Fruit fly (Drosophila melanogaster) whole organism, prepupa: Measurements from ENCODE around the gene Sr-CI.

Source experiments
- Blimp-1 ChIP-seq: fragments of 200-800 bp; sonication (Bioruptor generic); optimal IDR thresholded peaks from 3 replicates; lab custom pipeline; 2017; ENCODE audit warnings: missing biosample characterization, missing genetic modification characterization, mild to moderate bottlenecking, moderate library complexity, missing genetic modification reagents
- CG16779 ChIP-seq: fragments of 200-800 bp; sonication (Bioruptor generic); optimal IDR thresholded peaks from 3 replicates; lab custom pipeline; 2017; ENCODE audit warnings: missing biosample characterization, mild to moderate bottlenecking, missing genetic modification characterization
- CG6854 ChIP-seq: fragments of 200-800 bp; sonication (Bioruptor generic); optimal IDR thresholded peaks from 2 replicates; lab custom pipeline; 2017; ENCODE audit warnings: missing biosample characterization, mild to moderate bottlenecking, missing genetic modification characterization
- Eip78C ChIP-seq: fragments of 200-800 bp; sonication (Bioruptor generic); peaks from one replicate; lab custom pipeline; 2016; ENCODE audit warnings: missing biosample characterization, missing genetic modification characterization
- Gug ChIP-seq: fragments of 200-800 bp; sonication (Bioruptor generic); IDR thresholded peaks from 2 replicates; pipeline ENCODE4 v1.3.6; 2022; ENCODE audit warnings: missing biosample characterization, missing genetic modification characterization
- Smox ChIP-seq: fragments of 200-800 bp; sonication (Bioruptor generic); optimal IDR thresholded peaks from 3 replicates; lab custom pipeline; 2016; ENCODE audit warnings: missing biosample characterization, missing genetic modification characterization
- Sox14 ChIP-seq: fragments of 200-800 bp; sonication (Bioruptor generic); optimal IDR thresholded peaks from 3 replicates; lab custom pipeline; 2016; ENCODE audit warnings: missing biosample characterization, missing genetic modification characterization
- Sox15 ChIP-seq: fragments of 200-800 bp; sonication (Bioruptor generic); optimal IDR thresholded peaks from 3 replicates; lab custom pipeline; 2016; ENCODE audit warnings: missing biosample characterization, missing genetic modification characterization
- acj6 ChIP-seq: fragments of 200-800 bp; sonication (Bioruptor generic); optimal IDR thresholded peaks from 3 replicates; lab custom pipeline; 2016; ENCODE audit warnings: missing biosample characterization, missing genetic modification characterization
- dsx ChIP-seq: fragments of 200-800 bp; optimal IDR thresholded peaks from 3 replicates; lab custom pipeline; 2019; ENCODE audit warnings: missing biosample characterization, mild to moderate bottlenecking, missing genetic modification characterization, moderate library complexity; ENCODE audit not compliant: poor library complexity, severe bottlenecking
- fd85E ChIP-seq: fragments of 200-800 bp; sonication (Bioruptor generic); optimal IDR thresholded peaks from 3 replicates; lab custom pipeline; 2016; ENCODE audit warnings: missing biosample characterization, missing genetic modification characterization
- spab ChIP-seq: fragments of 200-800 bp; sonication (Bioruptor generic); optimal IDR thresholded peaks from 2 replicates; lab custom pipeline; 2017; ENCODE audit warnings: missing biosample characterization, mild to moderate bottlenecking, missing genetic modification characterization, missing genetic modification reagents
- topi ChIP-seq: fragments of 200-800 bp; sonication (Bioruptor generic); optimal IDR thresholded peaks from 3 replicates; lab custom pipeline; 2016; ENCODE audit warnings: missing biosample characterization, missing genetic modification characterization

DNA sequence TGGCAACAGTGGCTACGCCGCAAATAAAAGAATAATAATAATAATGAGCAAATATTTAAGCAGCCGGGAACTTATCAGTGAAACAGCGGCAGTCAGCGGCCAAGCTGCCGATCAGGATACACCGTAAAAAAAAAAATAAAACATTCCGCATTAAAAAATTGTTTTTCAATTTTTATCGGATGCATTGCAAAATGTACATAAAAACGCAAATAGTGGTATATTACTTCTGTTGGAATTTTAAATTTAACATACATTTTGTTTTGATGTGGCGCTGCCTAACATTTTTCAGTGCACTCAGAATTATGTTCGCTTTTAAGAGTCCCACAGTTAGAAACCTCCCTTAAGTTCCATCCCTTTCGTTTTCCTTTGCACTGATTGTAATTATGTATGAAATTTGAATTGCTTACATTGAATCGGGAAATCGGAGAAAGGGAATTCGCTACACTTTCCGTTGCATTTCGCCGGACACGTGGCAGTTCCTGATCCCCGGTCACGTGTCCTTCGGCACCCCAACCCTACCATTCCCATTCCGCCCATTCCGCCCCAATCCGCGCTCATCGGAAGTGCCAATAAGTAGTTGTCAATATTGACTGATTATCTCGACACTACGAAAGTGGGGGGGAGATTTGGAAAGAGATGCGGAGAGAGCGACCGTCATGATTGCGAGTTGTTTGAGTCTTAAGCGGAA lies 2.4 kb upstream of the Sr-CI start:
- peak; percentile 13 for TF ChIP-seq CG16779 (tag; lab: Kevin White, UChicago)
- TF ChIP-seq Eip78C: peak; percentile 93
- TF ChIP-seq Blimp-1 (GFP tag; lab: Kevin White, UChicago): peak; percentile 41
- TF ChIP-seq Sox15: peak; percentile 51
- peak; percentile 52 for TF ChIP-seq Gug (GFP tag; lab: Robert Waterston, UW)
- peak; percentile 73 for TF ChIP-seq Sox14
- peak; percentile 51 for TF ChIP-seq spab (GFP tag; lab: Kevin White, UChicago)
- TF ChIP-seq topi (GFP tag; lab: Kevin White, UChicago): peak; percentile 80
- no peak for TF ChIP-seq fd85E
- TF ChIP-seq CG6854 (GFP tag; lab: Kevin White, UChicago): no peak
- TF ChIP-seq dsx: peak; percentile 29
- TF ChIP-seq Smox (GFP tag; lab: Kevin White, UChicago): peak; percentile 81
- peak; percentile 75 for TF ChIP-seq acj6 (GFP tag; lab: Kevin White, UChicago)
